Worm (Caenorhabditis elegans) whole organism, L4 larva: ENCODE data around the gene F19B10.1.

ENCODE experiments used
- ces-1 ChIP-seq: fragments of 150-350 bp; sonication (generic microtip); optimal IDR thresholded peaks from 4 replicates; lab custom pipeline; 2014; ENCODE audit warnings: missing biosample characterization, missing genetic modification reagents, missing genetic modification characterization
- egl-43 ChIP-seq: fragments of 200-800 bp; sonication (Bioruptor generic); IDR thresholded peaks from 2 replicates; pipeline ENCODE4 v1.3.6; 2022; ENCODE audit warnings: missing genetic modification reagents, missing genetic modification characterization, missing compliant biosample characterization
- fkh-10 ChIP-seq: fragments of 150-350 bp; optimal IDR thresholded peaks from 2 replicates; lab custom pipeline; 2014; ENCODE audit warnings: missing biosample characterization, missing genetic modification reagents, missing genetic modification characterization
- mes-2 ChIP-seq: sonication (generic microtip); optimal IDR thresholded peaks from 2 replicates; lab custom pipeline; 2016; ENCODE audit warnings: missing genotype, mild to moderate bottlenecking, missing genetic modification characterization, missing compliant biosample characterization; ENCODE audit not compliant: poor library complexity, severe bottlenecking
- nhr-10 ChIP-seq: fragments of 150-350 bp; optimal IDR thresholded peaks from 2 replicates; lab custom pipeline; 2014; ENCODE audit warnings: missing biosample characterization, missing genetic modification characterization
- nhr-11 ChIP-seq: fragments of 150-350 bp; optimal IDR thresholded peaks from 2 replicates; lab custom pipeline; 2014; ENCODE audit warnings: missing biosample characterization, missing genetic modification characterization
- nhr-76 ChIP-seq: fragments of 150-350 bp; optimal IDR thresholded peaks from 2 replicates; lab custom pipeline; 2014; ENCODE audit warnings: missing biosample characterization, missing genetic modification characterization
- snpc-1.2 ChIP-seq: fragments of 200-800 bp; sonication (Bioruptor generic); IDR thresholded peaks from 2 replicates; pipeline ENCODE4 v1.3.6; 2022; ENCODE audit warnings: missing genetic modification reagents, missing genetic modification characterization, missing compliant biosample characterization
- unc-62 ChIP-seq, 3 experiments: fragments of 150-350 bp in 1 of 3; sonication (generic microtip); optimal IDR thresholded peaks in 2 of 3; peaks in 1 of 3; 1 replicate in 1 of 3; 2 replicates in 2 of 3; lab custom pipeline; 2014 to 2017; ENCODE audit warnings: missing biosample characterization in 3 of 3, missing genetic modification characterization in 3 of 3, missing genetic modification reagents in 3 of 3, missing genotype in 1 of 3

DNA sequence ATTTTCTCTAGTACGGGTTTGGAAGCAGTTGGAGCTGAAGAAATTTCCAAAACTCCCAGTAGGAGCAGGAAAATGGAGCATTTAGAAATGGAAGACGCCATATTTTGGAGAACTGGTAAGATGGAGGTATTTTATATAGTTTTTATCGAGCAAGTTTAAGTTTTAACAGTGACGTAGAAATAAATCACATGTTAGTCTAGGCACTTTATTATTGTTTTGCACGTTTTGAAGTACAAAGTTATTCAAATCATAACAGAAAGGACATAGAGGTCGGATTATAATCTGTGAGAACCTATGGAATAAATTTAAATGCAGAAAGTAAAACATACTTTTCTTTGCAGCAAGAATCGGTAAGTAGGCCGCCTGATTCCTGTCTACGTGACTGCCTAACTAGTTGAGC is 19.2 kb upstream of the F19B10.1 start, which contains the start of gene F19B10.6:
- TF ChIP-seq egl-43 (GFP tag; lab: Robert Waterston, UW) (no peak), ces-1 (GFP tag; lab: Kevin White, UChicago) (no peak), unc-62 (GFP tag; optimal IDR thresholded peaks at IDR 0.05 in 1 of 2; lab: Kevin White, UChicago) (no peak), unc-62 (tag; optimal IDR thresholded peaks at IDR 0.05; lab: Kevin White, UChicago) (no peak), fkh-10 (GFP tag; lab: Kevin White, UChicago) (no peak), nhr-76 (tag; lab: Kevin White, UChicago) (no peak), nhr-10 (no peak), mes-2 (no peak), snpc-1.2 (GFP tag; lab: Robert Waterston, UW) (no peak), nhr-11 (tag; lab: Kevin White, UChicago) (no peak)
